Fruit fly (Drosophila melanogaster) whole organism, embryonic: ENCODE results near the gene Ilp1.

ENCODE experiments used
- Awh ChIP-seq: fragments of 200-800 bp; sonication (Bioruptor generic); IDR thresholded peaks from 2 replicates; pipeline ENCODE4, ENCODE4 v1.3.6; 2022; ENCODE audit warnings: missing biosample characterization, missing genetic modification characterization
- CG1024 ChIP-seq: fragments of 200-800 bp; sonication (Bioruptor generic); IDR thresholded peaks from 2 replicates; pipeline ENCODE4 v1.3.6; 2022; ENCODE audit warnings: missing biosample characterization, missing genetic modification characterization
- CG11456 ChIP-seq: fragments of 200-800 bp; sonication (Bioruptor generic); IDR thresholded peaks from 3 replicates; pipeline ENCODE4 v1.3.6; 2022; ENCODE audit warnings: missing biosample characterization, missing genetic modification characterization
- CG12219 ChIP-seq: fragments of 200-800 bp; sonication (Bioruptor generic); optimal IDR thresholded peaks from 3 replicates; lab custom pipeline; 2018; ENCODE audit warnings: missing biosample characterization, mild to moderate bottlenecking, missing genetic modification characterization
- CG12299 ChIP-seq: fragments of 200-800 bp; sonication (Bioruptor generic); optimal IDR thresholded peaks from 2 replicates; lab custom pipeline; 2018; ENCODE audit warnings: missing biosample characterization, mild to moderate bottlenecking, missing genetic modification characterization
- CG13296 ChIP-seq: fragments of 200-800 bp; sonication (Bioruptor generic); optimal IDR thresholded peaks from 3 replicates; lab custom pipeline; 2018; ENCODE audit warnings: missing biosample characterization, mild to moderate bottlenecking, missing genetic modification characterization
- CG13894 ChIP-seq: fragments of 200-800 bp; sonication (Bioruptor generic); optimal IDR thresholded peaks from 3 replicates; lab custom pipeline; 2018; ENCODE audit warnings: missing biosample characterization, mild to moderate bottlenecking, missing genetic modification characterization, moderate library complexity
- CG14441 ChIP-seq: fragments of 200-800 bp; sonication (Bioruptor generic); IDR thresholded peaks from 2 replicates; pipeline ENCODE4 v1.3.6; 2022; ENCODE audit warnings: missing biosample characterization, missing genetic modification characterization
- CG14860 ChIP-seq: fragments of 200-800 bp; sonication (Bioruptor generic); IDR thresholded peaks from 3 replicates; pipeline ENCODE4 v1.3.6; 2022; ENCODE audit warnings: missing biosample characterization, missing genetic modification characterization; ENCODE audit not compliant: partially characterized antibody
- CG15269 ChIP-seq: fragments of 200-800 bp; sonication (Bioruptor generic); optimal IDR thresholded peaks from 2 replicates; lab custom pipeline; 2018; ENCODE audit warnings: missing biosample characterization, mild to moderate bottlenecking, missing genetic modification characterization, moderate library complexity
- CG16779 ChIP-seq: fragments of 200-800 bp; sonication (Bioruptor generic); IDR thresholded peaks from 2 replicates; pipeline ENCODE4 v1.3.6; 2022; ENCODE audit warnings: missing biosample characterization, missing genetic modification characterization
- CG17385 ChIP-seq: fragments of 200-800 bp; sonication (Bioruptor generic); optimal IDR thresholded peaks from 3 replicates; lab custom pipeline; 2018; ENCODE audit warnings: missing biosample characterization, mild to moderate bottlenecking, missing genetic modification characterization
- CG18011 ChIP-seq: fragments of 200-800 bp; sonication (Bioruptor generic); optimal IDR thresholded peaks from 2 replicates; lab custom pipeline; 2017; ENCODE audit warnings: missing biosample characterization, missing genetic modification characterization, mild to moderate bottlenecking, moderate library complexity, missing genotype
- CG18262 ChIP-seq: fragments of 200-800 bp; optimal IDR thresholded peaks from 3 replicates; lab custom pipeline; 2019; ENCODE audit warnings: missing biosample characterization, mild to moderate bottlenecking, missing genetic modification characterization, moderate library complexity
- CG30403 ChIP-seq: fragments of 200-800 bp; sonication (Bioruptor generic); optimal IDR thresholded peaks from 3 replicates; lab custom pipeline; 2016; ENCODE audit warnings: missing biosample characterization, missing genetic modification characterization
- CG3065 ChIP-seq: fragments of 200-800 bp; sonication (Bioruptor generic); optimal IDR thresholded peaks from 2 replicates; lab custom pipeline; 2016; ENCODE audit warnings: missing biosample characterization, missing genetic modification characterization
- CG32767 ChIP-seq: fragments of 200-800 bp; sonication (Bioruptor generic); IDR thresholded peaks from 2 replicates; pipeline ENCODE4 v1.3.6; 2022; ENCODE audit warnings: missing biosample characterization, missing genetic modification characterization
- CG6683 ChIP-seq: fragments of 200-800 bp; sonication (Bioruptor generic); optimal IDR thresholded peaks from 2 replicates; lab custom pipeline; 2017; ENCODE audit warnings: missing biosample characterization, mild to moderate bottlenecking, missing genetic modification characterization, missing genetic modification reagents
- CG6791 ChIP-seq: fragments of 200-800 bp; sonication (Bioruptor generic); IDR thresholded peaks from 3 replicates; pipeline ENCODE4 v1.3.6; 2022; ENCODE audit warnings: missing biosample characterization, missing genetic modification characterization; ENCODE audit not compliant: partially characterized antibody
- CTCF ChIP-seq: fragments of 200-800 bp; sonication (Bioruptor generic); optimal IDR thresholded peaks from 2 replicates; lab custom pipeline; 2017; ENCODE audit warnings: missing biosample characterization, mild to moderate bottlenecking, missing genetic modification characterization, moderate library complexity
- D19B ChIP-seq: fragments of 200-800 bp; sonication (Bioruptor generic); optimal IDR thresholded peaks from 2 replicates; lab custom pipeline; 2017; ENCODE audit warnings: missing biosample characterization, mild to moderate bottlenecking, missing genetic modification characterization
- Dbx ChIP-seq: fragments of 200-800 bp; sonication (Bioruptor generic); IDR thresholded peaks from 3 replicates; pipeline ENCODE4 v1.3.6; 2022; ENCODE audit warnings: missing biosample characterization, missing genetic modification characterization
- Dek ChIP-seq: fragments of 200-800 bp; sonication (Bioruptor generic); optimal IDR thresholded peaks from 3 replicates; lab custom pipeline; 2019; ENCODE audit warnings: missing biosample characterization, mild to moderate bottlenecking, missing genetic modification characterization, moderate library complexity
- Doc2 ChIP-seq: fragments of 200-800 bp; sonication (Bioruptor generic); IDR thresholded peaks from 2 replicates; pipeline ENCODE4 v1.3.6; 2022; ENCODE audit warnings: missing biosample characterization, missing genetic modification characterization
- Fer1 ChIP-seq: fragments of 200-800 bp; sonication (Bioruptor generic); optimal IDR thresholded peaks from 2 replicates; lab custom pipeline; 2017; ENCODE audit warnings: missing biosample characterization, mild to moderate bottlenecking, missing genetic modification characterization
- Gsc ChIP-seq: fragments of 200-800 bp; sonication (Bioruptor generic); IDR thresholded peaks from 2 replicates; pipeline ENCODE4 v1.3.6; 2022; ENCODE audit warnings: missing biosample characterization, missing genetic modification characterization
- HHEX ChIP-seq: fragments of 200-800 bp; sonication (Bioruptor generic); optimal IDR thresholded peaks from 3 replicates; lab custom pipeline; 2017; ENCODE audit warnings: missing biosample characterization, mild to moderate bottlenecking, missing genetic modification characterization, missing genetic modification reagents
- Hey ChIP-seq: fragments of 200-800 bp; sonication (Bioruptor generic); optimal IDR thresholded peaks from 3 replicates; lab custom pipeline; 2018; ENCODE audit warnings: missing biosample characterization, mild to moderate bottlenecking, missing genetic modification characterization
- Hmr ChIP-seq: fragments of 200-800 bp; sonication (Bioruptor generic); optimal IDR thresholded peaks from 3 replicates; lab custom pipeline; 2017; ENCODE audit warnings: mild to moderate bottlenecking, missing biosample characterization, missing genetic modification reagents, missing genetic modification characterization
- Hr3 ChIP-seq: fragments of 200-800 bp; sonication (Bioruptor generic); optimal IDR thresholded peaks from 3 replicates; lab custom pipeline; 2016; ENCODE audit warnings: missing biosample characterization, missing genetic modification characterization
- Hsf ChIP-seq: fragments of 200-800 bp; sonication (Bioruptor generic); optimal IDR thresholded peaks from 3 replicates; lab custom pipeline; 2016; ENCODE audit warnings: missing biosample characterization, missing genetic modification characterization
- Nf-YB ChIP-seq: fragments of 200-800 bp; sonication (Bioruptor generic); optimal IDR thresholded peaks from 3 replicates; lab custom pipeline; 2019; ENCODE audit warnings: missing biosample characterization, mild to moderate bottlenecking, missing genetic modification characterization, moderate library complexity
- PHDP ChIP-seq: fragments of 200-800 bp; sonication (Bioruptor generic); optimal IDR thresholded peaks from 3 replicates; lab custom pipeline; 2018; ENCODE audit warnings: missing biosample characterization, mild to moderate bottlenecking, missing genetic modification characterization, moderate library complexity
- Scr ChIP-seq: fragments of 200-800 bp; sonication (Bioruptor generic); IDR thresholded peaks from 2 replicates; pipeline ENCODE4 v1.3.6; 2022; ENCODE audit warnings: missing biosample characterization, missing genetic modification characterization; ENCODE audit not compliant: partially characterized antibody
- ara ChIP-seq: fragments of 200-800 bp; sonication (Bioruptor generic); IDR thresholded peaks from 2 replicates; pipeline ENCODE4 v1.3.6; 2022; ENCODE audit warnings: missing biosample characterization, missing genetic modification characterization
- ase ChIP-seq: fragments of 200-800 bp; sonication (Bioruptor generic); IDR thresholded peaks from 3 replicates; pipeline ENCODE4 v1.3.6; 2022; ENCODE audit warnings: missing biosample characterization, missing genetic modification characterization
- caup ChIP-seq: fragments of 200-800 bp; sonication (Bioruptor generic); optimal IDR thresholded peaks from 3 replicates; lab custom pipeline; 2017; ENCODE audit warnings: missing biosample characterization, mild to moderate bottlenecking, missing genetic modification characterization, moderate library complexity; ENCODE audit not compliant: severe bottlenecking
- chif ChIP-seq, 2 experiments: fragments of 200-800 bp; sonication (Bioruptor generic); optimal IDR thresholded peaks; 3 replicates each; lab custom pipeline; 2016; ENCODE audit warnings: missing biosample characterization in 2 of 2, missing genetic modification characterization in 2 of 2
- chn ChIP-seq: fragments of 200-800 bp; sonication (Bioruptor generic); optimal IDR thresholded peaks from 2 replicates; lab custom pipeline; 2016; ENCODE audit warnings: missing biosample characterization, missing genetic modification characterization
- crol ChIP-seq: fragments of 200-800 bp; sonication (Bioruptor generic); IDR thresholded peaks from 2 replicates; pipeline ENCODE4 v1.3.6; 2022; ENCODE audit warnings: missing biosample characterization, missing genetic modification characterization
- dysf ChIP-seq: fragments of 200-800 bp; sonication (Bioruptor generic); IDR thresholded peaks from 3 replicates; pipeline ENCODE4 v1.3.6; 2022; ENCODE audit warnings: missing biosample characterization, missing genetic modification characterization
- fu2 ChIP-seq: fragments of 200-800 bp; sonication (Bioruptor generic); optimal IDR thresholded peaks from 2 replicates; lab custom pipeline; 2016; ENCODE audit warnings: missing biosample characterization, missing genetic modification characterization
- gem ChIP-seq: fragments of 200-800 bp; sonication (Bioruptor generic); optimal IDR thresholded peaks from 2 replicates; lab custom pipeline; 2019; ENCODE audit warnings: missing biosample characterization, mild to moderate bottlenecking, missing genetic modification characterization, moderate library complexity
- gsb-n ChIP-seq: fragments of 200-800 bp; sonication (Bioruptor generic); optimal IDR thresholded peaks from 3 replicates; lab custom pipeline; 2018; ENCODE audit warnings: missing biosample characterization, mild to moderate bottlenecking, missing genetic modification characterization
- hth ChIP-seq: fragments of >200 bp; optimal IDR thresholded peaks from 2 replicates; lab custom pipeline; 2017; ENCODE audit warnings: inconsistent platforms
- ind ChIP-seq: fragments of 200-800 bp; sonication (Bioruptor generic); optimal IDR thresholded peaks from 3 replicates; lab custom pipeline; 2016; ENCODE audit warnings: missing biosample characterization, missing genetic modification characterization
- sens-2 ChIP-seq: fragments of 200-800 bp; sonication (Bioruptor generic); IDR thresholded peaks from 2 replicates; pipeline ENCODE4 v1.3.6; 2022; ENCODE audit warnings: missing biosample characterization, missing genetic modification characterization
- shn ChIP-seq: fragments of 200-800 bp; sonication (Bioruptor generic); optimal IDR thresholded peaks from 3 replicates; lab custom pipeline; 2016; ENCODE audit warnings: missing biosample characterization, missing genetic modification characterization
- stc ChIP-seq: fragments of 200-800 bp; sonication (Bioruptor generic); IDR thresholded peaks from 2 replicates; pipeline ENCODE4 v1.3.6; 2022; ENCODE audit warnings: missing biosample characterization, missing genetic modification characterization
- wek ChIP-seq: fragments of 200-800 bp; sonication (Bioruptor generic); optimal IDR thresholded peaks from 3 replicates; lab custom pipeline; 2018; ENCODE audit warnings: missing biosample characterization, mild to moderate bottlenecking, missing genetic modification characterization, moderate library complexity
- zfh2 ChIP-seq: fragments of 200-800 bp; sonication (Bioruptor generic); optimal IDR thresholded peaks from 2 replicates; lab custom pipeline; 2016; ENCODE audit warnings: missing biosample characterization, missing genetic modification characterization

Ilp1 gene

dm6 chr3L:9847420-9847977 lies 49.3 kb downstream of the Ilp1 start (continued):
- peak; percentile 42 for TF ChIP-seq stc (GFP tag; lab: Robert Waterston, UW)
- TF ChIP-seq Fer1: peak; percentile 60
- TF ChIP-seq CG32767 (GFP tag; lab: Robert Waterston, UW): no peak
- peak; percentile 16 for TF ChIP-seq CG13894 (tag; lab: Kevin White, UChicago)
- TF ChIP-seq Doc2: no peak
- no peak for TF ChIP-seq sens-2 (GFP tag; lab: Robert Waterston, UW)
- TF ChIP-seq CG18011: peak; percentile 21
- TF ChIP-seq D19B (GFP tag; lab: Kevin White, UChicago): peak; percentile 33
- TF ChIP-seq caup (GFP tag; lab: Kevin White, UChicago): peak; percentile 64
- peak; percentile 60 for TF ChIP-seq PHDP (tag; lab: Kevin White, UChicago)
- TF ChIP-seq CG14441 (GFP tag; lab: Robert Waterston, UW): peak; percentile 64
- peak; percentile 19 for TF ChIP-seq CG12219
- TF ChIP-seq dysf: peak; percentile 57; the same call in 2 of the 3 replicates
- TF ChIP-seq CG6683: no peak
- TF ChIP-seq ara (GFP tag; lab: Robert Waterston, UW): no peak
- no peak for TF ChIP-seq CG6791 (GFP tag; lab: Robert Waterston, UW)
- TF ChIP-seq CTCF (GFP tag; lab: Kevin White, UChicago): no peak
- peak; percentile 29 for TF ChIP-seq Hsf (GFP tag; lab: Kevin White, UChicago)
- no peak for TF ChIP-seq gsb-n (tag; lab: Kevin White, UChicago)
- no peak for TF ChIP-seq Gsc (GFP tag; lab: Robert Waterston, UW)
- peak; percentile 51 for TF ChIP-seq CG13296
- TF ChIP-seq CG14860 (GFP tag; lab: Robert Waterston, UW): no peak
- peak; percentile 23 for TF ChIP-seq shn
- TF ChIP-seq HHEX: peak; percentile 23
- no peak for TF ChIP-seq hth (lab: Kevin White, UChicago)
- TF ChIP-seq Hmr: peak; percentile 30
- TF ChIP-seq CG1024 (GFP tag; lab: Robert Waterston, UW): no peak
- peak; percentile 2 for TF ChIP-seq CG18262 (tag; lab: Kevin White, UChicago)
- TF ChIP-seq CG30403: peak; percentile 46
- peak; percentile 58; the same call in 1 of the 3 replicates for TF ChIP-seq CG11456 (GFP tag; lab: Robert Waterston, UW)
- TF ChIP-seq zfh2: peak; percentile 54
- peak; percentile 56 for TF ChIP-seq CG17385 (GFP tag; lab: Kevin White, UChicago)
- TF ChIP-seq ase (GFP tag; lab: Robert Waterston, UW): peak; percentile 42; the same call in 2 of the 3 replicates
- no peak for TF ChIP-seq crol (GFP tag; lab: Robert Waterston, UW)
- TF ChIP-seq chn (GFP tag; lab: Kevin White, UChicago): no peak
- 0 out of 2 replicates have a peak, but pooled peaks have one; percentile 16 for TF ChIP-seq Awh (GFP tag; lab: Robert Waterston, UW)
- peak; percentile 66; the same call in 2 of the 3 replicates for TF ChIP-seq Dbx (GFP tag; lab: Robert Waterston, UW)
- TF ChIP-seq Nf-YB (GFP tag; lab: Kevin White, UChicago): peak; percentile 12
- peak; percentile 58 for TF ChIP-seq ind (GFP tag; lab: Kevin White, UChicago)
- TF ChIP-seq CG15269 (tag; lab: Kevin White, UChicago): peak; percentile 74
- TF ChIP-seq CG3065 (GFP tag; lab: Kevin White, UChicago): no peak
- peak; percentile 65 for TF ChIP-seq gem
- TF ChIP-seq CG16779 (GFP tag; lab: Robert Waterston, UW): 0 out of 2 replicates have a peak, but pooled peaks have one; percentile 33
- peak; percentile 28 for TF ChIP-seq fu2 (GFP tag; lab: Kevin White, UChicago)
- TF ChIP-seq Scr: no peak
- peak; percentile 10 for TF ChIP-seq Hr3 (GFP tag; lab: Kevin White, UChicago)
- TF ChIP-seq wek: no peak
- TF ChIP-seq CG12299 (tag; lab: Kevin White, UChicago): no peak
- TF ChIP-seq Dek (tag; lab: Kevin White, UChicago): peak; percentile 60
- peak in 1 of 2 experiments; percentile 48 for TF ChIP-seq chif (GFP tag; optimal IDR thresholded peaks at IDR 0.05; lab: Kevin White, UChicago)
- no peak for TF ChIP-seq Hey
